Fruit fly (Drosophila melanogaster): Measurements from ENCODE around the gene Irk3.
A peak's percentile ranks its signal among the peaks of the same experiment; 100 is the strongest.

Gene Irk3

DNA sequence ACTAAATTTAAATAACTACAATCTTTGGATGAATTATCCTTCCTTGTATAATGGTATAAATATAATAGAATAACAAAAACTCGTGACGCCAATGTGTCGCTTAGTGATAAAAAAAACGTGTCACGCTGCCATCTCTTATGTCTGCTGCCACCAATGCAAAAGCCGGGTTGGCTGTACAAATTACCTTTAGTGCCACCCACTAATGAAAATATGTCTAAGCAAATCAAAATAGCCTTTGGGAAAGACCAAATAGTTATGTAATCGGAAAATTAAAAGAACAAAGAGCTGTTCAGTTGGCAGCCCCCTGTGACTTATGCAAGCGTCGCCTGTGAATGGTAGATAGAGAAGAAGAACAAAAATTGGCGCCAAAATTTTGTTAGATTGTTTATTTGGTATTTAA lies 24.2 kb downstream of the Irk3 start, which contains the start of gene CG10336 (continued):
- TF ChIP-seq Nf-YB (GFP tag; optimal IDR thresholded peaks at IDR 0.05), result peak; percentile 2
- no peak for TF ChIP-seq Oaz (GFP tag; IDR thresholded peaks at IDR 0.05)
- TF ChIP-seq Doc3 (GFP tag; IDR thresholded peaks at IDR 0.05; ENCODE audit: partially characterized antibody), result peak; percentile 54
- TF ChIP-seq MESR4 (GFP tag; optimal IDR thresholded peaks at IDR 0.05), result peak; percentile 64
- peak; percentile 18 for TF ChIP-seq CG2120 (GFP tag; optimal IDR thresholded peaks at IDR 0.05)
- no peak for TF ChIP-seq CG7556 (GFP tag; optimal IDR thresholded peaks at IDR 0.05)
- TF ChIP-seq Opbp (GFP tag; IDR thresholded peaks at IDR 0.05; ENCODE audit: partially characterized antibody), result peak; percentile 36; the same call in 1 of the 3 replicates
- no peak for TF ChIP-seq CG42726 (GFP tag; IDR thresholded peaks at IDR 0.05; ENCODE audit: partially characterized antibody)
- TF ChIP-seq CG4617 (GFP tag; optimal IDR thresholded peaks at IDR 0.05; ENCODE audit: borderline replicate concordance), result peak; percentile 29
- no peak for TF ChIP-seq CG15479 (GFP tag; optimal IDR thresholded peaks at IDR 0.05)
- TF ChIP-seq inv (GFP tag; IDR thresholded peaks at IDR 0.05; ENCODE audit: partially characterized antibody), result peak; percentile 61
- no peak for TF ChIP-seq HLH54F (GFP tag; optimal IDR thresholded peaks at IDR 0.05)
- peak; percentile 6 for TF ChIP-seq HmgZ (tag; optimal IDR thresholded peaks at IDR 0.05)
- no peak for TF ChIP-seq seq (GFP tag; IDR thresholded peaks at IDR 0.05)
- peak; percentile 74 for TF ChIP-seq MBD-R2 (GFP tag; IDR thresholded peaks at IDR 0.05)
- TF ChIP-seq gro (GFP tag; optimal IDR thresholded peaks at IDR 0.05), result no peak
- 0 out of 3 replicates have a peak, but pooled peaks have one; percentile 8 for TF ChIP-seq HLH4C (GFP tag; IDR thresholded peaks at IDR 0.05; ENCODE audit: partially characterized antibody)
- peak; percentile 42; the same call in 1 of the 2 replicates for TF ChIP-seq bbx (GFP tag; IDR thresholded peaks at IDR 0.05; ENCODE audit: partially characterized antibody)
- peak; percentile 57; the same call in 1 of the 3 replicates for TF ChIP-seq zen2 (GFP tag; IDR thresholded peaks at IDR 0.05; ENCODE audit: partially characterized antibody)
- no peak for TF ChIP-seq CG8765 (GFP tag; IDR thresholded peaks at IDR 0.05)
- no peak for TF ChIP-seq Tbp (GFP tag; optimal IDR thresholded peaks at IDR 0.05)
- peak; percentile 74 for TF ChIP-seq row (GFP tag; IDR thresholded peaks at IDR 0.05)
- TF ChIP-seq Scr (GFP tag; IDR thresholded peaks at IDR 0.05; ENCODE audit: partially characterized antibody), result peak; percentile 61
- TF ChIP-seq phol (tag; optimal IDR thresholded peaks at IDR 0.05), result peak; percentile 50
- TF ChIP-seq Trl (optimal IDR thresholded peaks at IDR 0.05), result no peak
- peak; percentile 2 for TF ChIP-seq Trl (GFP tag; optimal IDR thresholded peaks at IDR 0.05)
- no peak for TF ChIP-seq CG11695 (GFP tag; IDR thresholded peaks at IDR 0.05)
- no peak for TF ChIP-seq Dfd (GFP tag; optimal IDR thresholded peaks at IDR 0.05)
- TF ChIP-seq lola (GFP tag; optimal IDR thresholded peaks at IDR 0.05), result no peak
- TF ChIP-seq CG2116 (GFP tag; optimal IDR thresholded peaks at IDR 0.05), result peak; percentile 60
- peak; percentile 39; the same call in 1 of the 2 replicates for TF ChIP-seq unc-4 (GFP tag; IDR thresholded peaks at IDR 0.05; ENCODE audit: partially characterized antibody)
- TF ChIP-seq CG6791 (GFP tag; IDR thresholded peaks at IDR 0.05; ENCODE audit: partially characterized antibody), result peak; percentile 56; the same call in 2 of the 3 replicates
- TF ChIP-seq CG9817 (tag; optimal IDR thresholded peaks at IDR 0.05), result no peak
- no peak for TF ChIP-seq CG34422 (GFP tag; IDR thresholded peaks at IDR 0.05)
- 0 out of 2 replicates have a peak, but pooled peaks have one; percentile 25 for TF ChIP-seq ato (GFP tag; IDR thresholded peaks at IDR 0.05; ENCODE audit: partially characterized antibody)
- peak; percentile 59 for TF ChIP-seq hbn (GFP tag; IDR thresholded peaks at IDR 0.05; ENCODE audit: partially characterized antibody)
- TF ChIP-seq Sox100B (GFP tag; optimal IDR thresholded peaks at IDR 0.05), result no peak
- peak; percentile 36; the same call in 1 of the 2 replicates for TF ChIP-seq CG9932 (GFP tag; IDR thresholded peaks at IDR 0.05)
- TF ChIP-seq vfl (GFP tag; optimal IDR thresholded peaks at IDR 0.05), result no peak
- no peak for TF ChIP-seq NfI (GFP tag; optimal IDR thresholded peaks at IDR 0.05)
- TF ChIP-seq CG8290 (GFP tag; optimal IDR thresholded peaks at IDR 0.05), result no peak
- TF ChIP-seq CG8290 (tag; optimal IDR thresholded peaks at IDR 0.05), result peak in 1 of 2 experiments; percentile 1
- TF ChIP-seq Bgb (GFP tag; IDR thresholded peaks at IDR 0.05; ENCODE audit: partially characterized antibody), result peak; percentile 19; the same call in 1 of the 2 replicates
- TF ChIP-seq ftz-f1 (GFP tag; optimal IDR thresholded peaks at IDR 0.05), result no peak
- TF ChIP-seq CG17829 (tag; optimal IDR thresholded peaks at IDR 0.05), result no peak
- TF ChIP-seq Dll (GFP tag; IDR thresholded peaks at IDR 0.05; ENCODE audit: partially characterized antibody), result peak; percentile 75
- no peak for TF ChIP-seq CG3726 (GFP tag; IDR thresholded peaks at IDR 0.05)
- peak; percentile 21 for TF ChIP-seq CG14710 (tag; optimal IDR thresholded peaks at IDR 0.05)
- TF ChIP-seq chn (GFP tag; optimal IDR thresholded peaks at IDR 0.05), result no peak
- TF ChIP-seq Sin3A (optimal IDR thresholded peaks at IDR 0.05), result peak; percentile 49

Measured in whole organism, embryonic.